Worm (Caenorhabditis elegans): ENCODE data around the gene R144.13.
A peak's percentile ranks its signal among the peaks of the same experiment; 100 is the strongest.

Gene R144.13

DNA sequence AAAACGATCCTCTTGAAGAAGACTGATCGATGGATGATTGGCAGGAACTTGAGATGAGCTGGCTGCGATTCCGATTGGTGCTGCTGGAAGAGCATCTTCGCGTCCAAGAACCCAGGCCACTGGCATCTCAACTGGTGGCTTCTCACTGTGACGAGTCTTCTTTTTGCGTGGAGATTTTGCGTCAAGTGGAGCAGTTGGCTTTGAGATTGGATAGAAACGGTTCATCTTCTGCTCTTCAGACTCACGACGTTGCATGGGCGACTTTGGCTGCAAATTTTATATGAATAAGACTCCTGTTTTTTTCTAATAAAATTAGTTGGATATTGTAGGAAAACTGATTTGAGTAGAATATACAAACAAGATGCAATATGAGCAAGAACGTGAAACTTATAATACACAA lies 12.3 kb upstream of the R144.13 start:
- TF ChIP-seq unc-98 (GFP tag; IDR thresholded peaks at IDR 0.05) = no peak

DNA sequence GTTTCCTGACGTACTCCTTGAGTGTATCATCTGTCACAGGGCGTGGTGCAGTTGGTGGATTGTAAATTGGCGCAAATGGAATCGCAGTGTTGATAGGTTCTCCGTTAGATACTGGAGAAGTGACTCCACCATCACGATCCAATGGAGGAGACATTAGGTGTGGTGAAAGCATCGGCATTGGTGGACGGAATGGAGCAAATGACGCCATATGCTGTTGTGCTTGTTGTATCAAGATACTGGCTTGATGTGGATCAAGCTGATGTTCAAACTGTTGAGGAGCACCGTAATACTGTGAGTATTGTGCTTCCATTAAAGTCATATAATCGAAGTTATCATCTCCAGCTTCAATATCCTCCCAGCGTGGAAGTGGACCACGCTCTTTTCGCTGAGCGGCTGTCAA lies 10.6 kb upstream of the R144.13 start:
- TF ChIP-seq unc-130 (tag; optimal IDR thresholded peaks at IDR 0.05) = no peak
- no peak for TF ChIP-seq zag-1 (tag; optimal IDR thresholded peaks at IDR 0.05)
- TF ChIP-seq lin-13 (GFP tag; optimal IDR thresholded peaks at IDR 0.05) = no peak
- no peak for TF ChIP-seq efl-1 (optimal IDR thresholded peaks at IDR 0.05)
- peak in 1 of 2 experiments; percentile 70 for TF ChIP-seq efl-1 (GFP tag; optimal IDR thresholded peaks at IDR 0.05 in 1 of 2)
- no peak for TF ChIP-seq unc-86 (tag; optimal IDR thresholded peaks at IDR 0.05)
- no peak for TF ChIP-seq zip-4 (GFP tag; optimal IDR thresholded peaks at IDR 0.05)
- no peak for TF ChIP-seq ztf-11 (tag; optimal IDR thresholded peaks at IDR 0.05)
- TF ChIP-seq alr-1 (tag; optimal IDR thresholded peaks at IDR 0.05; ENCODE audit: borderline replicate concordance) = peak; percentile 81
- no peak for TF ChIP-seq fkh-4 (tag; optimal IDR thresholded peaks at IDR 0.05; ENCODE audit: borderline replicate concordance)

DNA sequence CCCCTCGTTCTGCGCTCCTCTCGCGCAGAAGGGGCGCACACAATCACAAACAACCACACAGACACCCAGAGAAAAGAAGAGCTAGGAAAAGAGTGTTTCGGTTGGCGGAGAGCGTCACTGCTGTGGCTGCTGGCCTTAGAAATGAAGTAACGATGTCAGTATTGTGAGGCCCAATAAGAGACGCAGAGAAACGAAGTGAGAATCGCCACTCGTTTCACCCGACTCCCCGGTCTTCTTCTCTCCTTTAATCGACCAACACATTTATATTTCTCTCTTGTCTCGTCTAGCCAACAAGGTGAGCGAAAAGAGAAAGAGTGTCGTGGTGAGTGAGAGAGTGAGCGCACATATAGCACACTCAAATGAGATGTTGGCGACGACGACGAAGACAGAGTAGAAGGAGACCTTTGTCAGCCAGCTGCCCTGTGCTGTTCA lies 9.1 kb upstream of the R144.13 start:
- TF ChIP-seq ceh-82 (tag; optimal IDR thresholded peaks at IDR 0.05) (peak; percentile 57 to 83 (median 80)), ztf-4 (tag; optimal IDR thresholded peaks at IDR 0.05) (peak; percentile 73), nhr-12 (tag; optimal IDR thresholded peaks at IDR 0.05) (no peak), lin-39 (tag; optimal IDR thresholded peaks at IDR 0.05) (peak; percentile 53), Y116A8C.19 (tag; optimal IDR thresholded peaks at IDR 0.05; ENCODE audit: borderline replicate concordance) (no peak), irx-1 (tag; optimal IDR thresholded peaks at IDR 0.05) (peak; percentile 59), ets-5 (GFP tag; IDR thresholded peaks at IDR 0.05) (no peak), jun-1 (tag; optimal IDR thresholded peaks at IDR 0.05) (peak; percentile 85), F16B12.6 (tag; optimal IDR thresholded peaks at IDR 0.05) (peak; percentile 13), ceh-63 (GFP tag; optimal IDR thresholded peaks at IDR 0.05) (no peak), hpl-2 (GFP tag; optimal IDR thresholded peaks at IDR 0.05) (no peak), pqm-1 (tag; optimal IDR thresholded peaks at IDR 0.05) (no peak), snpc-4 (tag; optimal IDR thresholded peaks at IDR 0.05) (peak; percentile 75), lin-14 (GFP tag; optimal IDR thresholded peaks at IDR 0.05) (peak; percentile 98), nhr-19 (GFP tag; conservative IDR thresholded peaks at IDR 0.05) (peak; percentile 84), elt-3 (tag; optimal IDR thresholded peaks at IDR 0.05) (peak in 3 of 6 experiments; percentile 41 to 64 (median 54)), C04F5.9 (tag; optimal IDR thresholded peaks at IDR 0.05) (peak; percentile 24), unc-98 (GFP tag; IDR thresholded peaks at IDR 0.05) (no peak), mdl-1 (tag; optimal IDR thresholded peaks at IDR 0.05) (peak in 1 of 2 experiments; percentile 84), dpl-1 (GFP tag; optimal IDR thresholded peaks at IDR 0.05) (peak; percentile 65 to 69 (median 65)), hlh-4 (tag; optimal IDR thresholded peaks at IDR 0.05) (no peak), pax-3 (tag; optimal IDR thresholded peaks at IDR 0.05) (no peak), alr-1 (tag; optimal IDR thresholded peaks at IDR 0.05; ENCODE audit: borderline replicate concordance) (no peak), efl-3 (GFP tag; optimal IDR thresholded peaks at IDR 0.05) (no peak), tlp-1 (tag; optimal IDR thresholded peaks at IDR 0.05) (no peak), isw-1 (GFP tag; IDR thresholded peaks at IDR 0.05) (peak; percentile 75), nhr-71 (tag; optimal IDR thresholded peaks at IDR 0.05) (peak; percentile 94), efl-1 (optimal IDR thresholded peaks at IDR 0.05) (peak; percentile 81 to 82), efl-1 (GFP tag; optimal IDR thresholded peaks at IDR 0.05 in 1 of 2) (peak; percentile 54 to 95), vab-15 (tag; optimal IDR thresholded peaks at IDR 0.05) (peak; percentile 22), fkh-4 (tag; optimal IDR thresholded peaks at IDR 0.05; ENCODE audit: borderline replicate concordance) (peak; percentile 20), blmp-1 (tag; optimal IDR thresholded peaks at IDR 0.05) (peak; percentile 88), skn-1 (tag; optimal IDR thresholded peaks at IDR 0.05) (peak; percentile 86), lin-13 (GFP tag; optimal IDR thresholded peaks at IDR 0.05) (peak; percentile 82), nhr-76 (tag; optimal IDR thresholded peaks at IDR 0.05) (no peak), lir-3 (tag; optimal IDR thresholded peaks at IDR 0.05; ENCODE audit: poor library complexity) (peak; percentile 71), C34B4.2 (tag; optimal IDR thresholded peaks at IDR 0.05) (no peak), ceh-90 (tag; optimal IDR thresholded peaks at IDR 0.05) (no peak), unc-86 (tag; optimal IDR thresholded peaks at IDR 0.05) (peak; percentile 89), nhr-11 (tag; optimal IDR thresholded peaks at IDR 0.05) (peak; percentile 37), nhr-90 (tag; optimal IDR thresholded peaks at IDR 0.05; ENCODE audit: poor library complexity) (peak; percentile 75), zip-4 (GFP tag; optimal IDR thresholded peaks at IDR 0.05) (no peak), dsc-1 (tag; optimal IDR thresholded peaks at IDR 0.05) (peak; percentile 73), swsn-7 (tag; optimal IDR thresholded peaks at IDR 0.05) (peak; percentile 89)

All from whole organism, L1 larva.